Worm (Caenorhabditis elegans): ENCODE data around the gene T26C12.1.
A peak's percentile ranks its signal among the peaks of the same experiment; 100 is the strongest.

Gene T26C12.1

ce11 chrIV:3311243-3311642, 52.5 kb downstream of the T26C12.1 start, which contains the start of gene zip-11 (continued):
- TF ChIP-seq ztf-4 (tag; optimal IDR thresholded peaks at IDR 0.05) (no peak), egl-27 (tag; optimal IDR thresholded peaks at IDR 0.05) (no peak), hpl-2 (GFP tag; optimal IDR thresholded peaks at IDR 0.05) (no peak), grh-1 (GFP tag; IDR thresholded peaks at IDR 0.05) (peak; percentile 62), ceh-82 (tag; optimal IDR thresholded peaks at IDR 0.05) (peak; percentile 36 to 65 (median 63)), mep-1 (tag; optimal IDR thresholded peaks at IDR 0.05) (peak; percentile 61), sup-37 (GFP tag; optimal IDR thresholded peaks at IDR 0.05) (peak; percentile 41), nhr-19 (GFP tag; conservative IDR thresholded peaks at IDR 0.05) (peak; percentile 77), egl-13 (tag; optimal IDR thresholded peaks at IDR 0.05) (no peak), nhr-28 (tag; optimal IDR thresholded peaks at IDR 0.05) (no peak), lin-15B (tag; optimal IDR thresholded peaks at IDR 0.05) (no peak), C34B4.2 (tag; optimal IDR thresholded peaks at IDR 0.05) (no peak), zip-4 (GFP tag; optimal IDR thresholded peaks at IDR 0.05) (no peak), lin-14 (GFP tag; optimal IDR thresholded peaks at IDR 0.05) (peak; percentile 95), pag-3 (tag; optimal IDR thresholded peaks at IDR 0.05; ENCODE audit: borderline replicate concordance, insufficient read depth) (no peak), mef-2 (tag; optimal IDR thresholded peaks at IDR 0.05) (no peak), elt-2 (tag; optimal IDR thresholded peaks at IDR 0.05) (no peak), nhr-12 (tag; optimal IDR thresholded peaks at IDR 0.05) (no peak), alr-1 (tag; optimal IDR thresholded peaks at IDR 0.05; ENCODE audit: borderline replicate concordance) (no peak), tlp-1 (tag; optimal IDR thresholded peaks at IDR 0.05) (no peak), snu-23 (GFP tag; optimal IDR thresholded peaks at IDR 0.05) (peak; percentile 82), rnt-1 (tag; optimal IDR thresholded peaks at IDR 0.05) (peak; percentile 91), isw-1 (GFP tag; IDR thresholded peaks at IDR 0.05) (peak; percentile 34), lsy-2 (tag; optimal IDR thresholded peaks at IDR 0.05) (peak; percentile 64 to 78), ces-1 (GFP tag; optimal IDR thresholded peaks at IDR 0.05) (no peak), mdl-1 (tag; optimal IDR thresholded peaks at IDR 0.05) (peak in 1 of 2 experiments; percentile 17), dsc-1 (tag; optimal IDR thresholded peaks at IDR 0.05) (peak; percentile 29), unc-130 (tag; optimal IDR thresholded peaks at IDR 0.05) (no peak), ceh-63 (GFP tag; optimal IDR thresholded peaks at IDR 0.05) (no peak), nhr-20 (tag; optimal IDR thresholded peaks at IDR 0.05) (peak; percentile 75), ceh-90 (tag; optimal IDR thresholded peaks at IDR 0.05) (no peak), nhr-84 (tag; optimal IDR thresholded peaks at IDR 0.05) (no peak), ama-1 (optimal IDR thresholded peaks at IDR 0.05) (no peak), lin-13 (GFP tag; optimal IDR thresholded peaks at IDR 0.05) (no peak), skn-1 (tag; optimal IDR thresholded peaks at IDR 0.05) (peak; percentile 9), lin-35 (GFP tag; optimal IDR thresholded peaks at IDR 0.05) (peak; percentile 35 to 47), fos-1 (tag; optimal IDR thresholded peaks at IDR 0.05) (peak; percentile 2), blmp-1 (tag; optimal IDR thresholded peaks at IDR 0.05) (peak; percentile 68), lir-3 (tag; optimal IDR thresholded peaks at IDR 0.05; ENCODE audit: poor library complexity) (no peak), irx-1 (tag; optimal IDR thresholded peaks at IDR 0.05) (peak; percentile 33), efl-3 (GFP tag; optimal IDR thresholded peaks at IDR 0.05) (no peak), fkh-4 (tag; optimal IDR thresholded peaks at IDR 0.05; ENCODE audit: borderline replicate concordance) (no peak), tbx-2 (tag; optimal IDR thresholded peaks at IDR 0.05) (peak; percentile 72), nhr-71 (tag; optimal IDR thresholded peaks at IDR 0.05) (peak; percentile 84), pax-3 (tag; optimal IDR thresholded peaks at IDR 0.05) (no peak), jun-1 (tag; optimal IDR thresholded peaks at IDR 0.05) (peak; percentile 42), mab-9 (GFP tag; IDR thresholded peaks at IDR 0.05) (no peak), ceh-8 (GFP tag; optimal IDR thresholded peaks at IDR 0.05) (no peak), aly-2 (tag; optimal IDR thresholded peaks at IDR 0.05) (no peak), hlh-4 (tag; optimal IDR thresholded peaks at IDR 0.05) (no peak), nhr-11 (tag; optimal IDR thresholded peaks at IDR 0.05) (no peak), unc-86 (tag; optimal IDR thresholded peaks at IDR 0.05) (peak; percentile 22), nhr-237 (tag; optimal IDR thresholded peaks at IDR 0.05) (no peak)

Data from whole organism, L1 larva.